Fruit fly (Drosophila melanogaster) whole organism, wandering third instar larva: ENCODE data around the gene CG42299.

Experiments used
- Abd-B ChIP-seq: fragments of >200 bp; optimal IDR thresholded peaks from 2 replicates; lab custom pipeline; 2017; ENCODE audit warnings: missing biosample characterization, missing genetic modification characterization
- CG32264 ChIP-seq: fragments of 200-800 bp; sonication (Bioruptor generic); optimal IDR thresholded peaks from 2 replicates; lab custom pipeline; 2016; ENCODE audit warnings: missing biosample characterization, missing genetic modification characterization
- CG9705 ChIP-seq: fragments of 200-800 bp; sonication (Bioruptor generic); optimal IDR thresholded peaks from 2 replicates; lab custom pipeline; 2018; ENCODE audit warnings: missing biosample characterization, mild to moderate bottlenecking, missing genetic modification characterization
- Dfd ChIP-seq: fragments of >200 bp; optimal IDR thresholded peaks from 2 replicates; lab custom pipeline; 2017; ENCODE audit warnings: missing biosample characterization, missing genetic modification characterization
- Dif ChIP-seq: fragments of 200-275, 200-300 bp; sonication (Bioruptor generic); optimal IDR thresholded peaks from 2 replicates; lab custom pipeline; 2018; ENCODE audit warnings: missing biosample characterization, missing genetic modification characterization; ENCODE audit not compliant: partially characterized antibody
- GATAd ChIP-seq: sonication (Bioruptor generic); optimal IDR thresholded peaks from 2 replicates; lab custom pipeline; 2016; ENCODE audit warnings: missing biosample characterization, missing genetic modification characterization
- HLH106 ChIP-seq: fragments of 200-800 bp; optimal IDR thresholded peaks from 3 replicates; lab custom pipeline; 2019; ENCODE audit warnings: missing biosample characterization, mild to moderate bottlenecking, missing genetic modification characterization, moderate library complexity
- Hr78 ChIP-seq: fragments of >200 bp; optimal IDR thresholded peaks from 2 replicates; lab custom pipeline; 2017; ENCODE audit warnings: missing biosample characterization, missing genetic modification characterization
- Hr83 ChIP-seq: fragments of 200-300 bp; sonication (Bioruptor generic); optimal IDR thresholded peaks from 2 replicates; lab custom pipeline; 2016; ENCODE audit warnings: missing biosample characterization, mild to moderate bottlenecking, missing genetic modification characterization, moderate library complexity; ENCODE audit not compliant: poor library complexity, severe bottlenecking
- Jra ChIP-seq: sonication (Bioruptor generic); optimal IDR thresholded peaks from 2 replicates; lab custom pipeline; 2016; ENCODE audit warnings: missing biosample characterization, missing genetic modification characterization
- Mio ChIP-seq: sonication (Bioruptor generic); optimal IDR thresholded peaks from 2 replicates; lab custom pipeline; 2016; ENCODE audit warnings: missing biosample characterization, missing genetic modification characterization
- N ChIP-seq: fragments of >200 bp; optimal IDR thresholded peaks from 2 replicates; lab custom pipeline; 2018; ENCODE audit warnings: missing biosample characterization, missing external identifiers, missing genetic modification characterization
- OdsH ChIP-seq: fragments of 200-800 bp; sonication (Bioruptor generic); optimal IDR thresholded peaks from 2 replicates; lab custom pipeline; 2016; ENCODE audit warnings: missing biosample characterization, mild to moderate bottlenecking, missing genetic modification characterization
- Rel ChIP-seq, 2 experiments: fragments of 200-800 bp; sonication (Bioruptor generic) in 1 of 2; optimal IDR thresholded peaks; 2 replicates in 1 of 2; 3 replicates in 1 of 2; lab custom pipeline; 2016 to 2019; ENCODE audit warnings: mild to moderate bottlenecking in 2 of 2, missing biosample characterization in 2 of 2, missing genetic modification characterization in 2 of 2, moderate library complexity in 1 of 2
- Sp1 ChIP-seq: fragments of 200-800 bp; sonication (Bioruptor generic); optimal IDR thresholded peaks from 3 replicates; lab custom pipeline; 2019; ENCODE audit warnings: missing biosample characterization, mild to moderate bottlenecking, missing genetic modification characterization, moderate library complexity
- Vsx2 ChIP-seq: fragments of 200-300, 225-300 bp; sonication (Bioruptor generic); optimal IDR thresholded peaks from 2 replicates; lab custom pipeline; 2018; ENCODE audit warnings: missing biosample characterization, missing genetic modification characterization; ENCODE audit not compliant: partially characterized antibody
- brk ChIP-seq: fragments of 200-800 bp; sonication (Bioruptor generic); optimal IDR thresholded peaks from 2 replicates; lab custom pipeline; 2016; ENCODE audit warnings: missing biosample characterization, mild to moderate bottlenecking, missing genetic modification characterization
- dl ChIP-seq, 2 experiments: fragments of 175-275, 200-275 bp in 1 of 2; fragments of 200-275 bp in 1 of 2; sonication (Bioruptor generic); optimal IDR thresholded peaks; lab custom pipeline; 2018; ENCODE audit warnings: mild to moderate bottlenecking in 2 of 2, missing biosample characterization in 2 of 2, missing genetic modification characterization in 2 of 2, moderate library complexity in 2 of 2; ENCODE audit not compliant: partially characterized antibody in 2 of 2, insufficient read depth in 1 of 2
- dmrt93B ChIP-seq: fragments of 200-800 bp; sonication (Bioruptor generic); optimal IDR thresholded peaks from 2 replicates; lab custom pipeline; 2018; ENCODE audit warnings: missing biosample characterization, mild to moderate bottlenecking, missing genetic modification characterization
- dsf ChIP-seq: sonication (Bioruptor generic); optimal IDR thresholded peaks from 2 replicates; lab custom pipeline; 2016; ENCODE audit warnings: missing biosample characterization, missing genetic modification characterization, borderline replicate concordance
- ey ChIP-seq: fragments of 200-800 bp; sonication (Bioruptor generic); optimal IDR thresholded peaks from 2 replicates; lab custom pipeline; 2016; ENCODE audit warnings: missing biosample characterization, missing genetic modification characterization
- fru ChIP-seq: fragments of 200-800 bp; sonication (Bioruptor generic); optimal IDR thresholded peaks from 3 replicates; lab custom pipeline; 2016; ENCODE audit warnings: missing biosample characterization, mild to moderate bottlenecking, missing genetic modification characterization
- h ChIP-seq: fragments of 200-800 bp; sonication (Bioruptor generic); optimal IDR thresholded peaks from 3 replicates; lab custom pipeline; 2016; ENCODE audit warnings: missing biosample characterization, mild to moderate bottlenecking, missing genetic modification characterization
- jim ChIP-seq: fragments of 175-275, 200-325 bp; sonication (Bioruptor generic); optimal IDR thresholded peaks from 2 replicates; lab custom pipeline; 2016; ENCODE audit warnings: missing biosample characterization, mild to moderate bottlenecking, missing genetic modification characterization
- lola ChIP-seq: fragments of >200 bp; optimal IDR thresholded peaks from 2 replicates; lab custom pipeline; 2017; ENCODE audit warnings: missing biosample characterization, missing genetic modification characterization
- pan ChIP-seq: fragments of >200 bp; optimal IDR thresholded peaks from 2 replicates; lab custom pipeline; 2017
- psq ChIP-seq: fragments of 200-800 bp; sonication (Bioruptor generic); optimal IDR thresholded peaks from 3 replicates; lab custom pipeline; 2017; ENCODE audit warnings: missing biosample characterization, mild to moderate bottlenecking, missing genetic modification characterization, moderate library complexity
- rgr ChIP-seq: fragments of 200-800 bp; sonication (Bioruptor generic); optimal IDR thresholded peaks from 3 replicates; lab custom pipeline; 2016; ENCODE audit warnings: missing biosample characterization, mild to moderate bottlenecking, missing genetic modification characterization
- sage ChIP-seq: fragments of 200-800 bp; sonication (Bioruptor generic); optimal IDR thresholded peaks from 2 replicates; lab custom pipeline; 2016; ENCODE audit warnings: missing biosample characterization, mild to moderate bottlenecking, missing genetic modification characterization
- sv ChIP-seq: fragments of 200-800 bp; sonication (Bioruptor generic); optimal IDR thresholded peaks from 3 replicates; lab custom pipeline; 2016; ENCODE audit warnings: missing biosample characterization, missing genetic modification characterization
- tai ChIP-seq: sonication (Bioruptor generic); optimal IDR thresholded peaks from 2 replicates; lab custom pipeline; 2016; ENCODE audit warnings: missing biosample characterization, missing genetic modification characterization
- woc ChIP-seq: sonication (Bioruptor generic); optimal IDR thresholded peaks from 2 replicates; lab custom pipeline; 2016; ENCODE audit warnings: missing biosample characterization, mild to moderate bottlenecking, missing genetic modification characterization

CG42299 gene

dm6 chrX:15574384-15574783 lies 1.1 kb downstream of the CG42299 start, which contains the start of gene CG9213:
TSS of gene CG9213 (minus strand) at chrX:15574535.
- TF ChIP-seq Rel (GFP tag; optimal IDR thresholded peaks at IDR 0.05; lab: Kevin White, UChicago) (no peak), Rel (tag; optimal IDR thresholded peaks at IDR 0.05; lab: Kevin White, UChicago) (peak; percentile 49), Hr78 (GFP tag; lab: Kevin White, UChicago) (no peak), Hr83 (peak; percentile 41), woc (GFP tag; lab: Kevin White, UChicago) (peak; percentile 30)

DNA sequence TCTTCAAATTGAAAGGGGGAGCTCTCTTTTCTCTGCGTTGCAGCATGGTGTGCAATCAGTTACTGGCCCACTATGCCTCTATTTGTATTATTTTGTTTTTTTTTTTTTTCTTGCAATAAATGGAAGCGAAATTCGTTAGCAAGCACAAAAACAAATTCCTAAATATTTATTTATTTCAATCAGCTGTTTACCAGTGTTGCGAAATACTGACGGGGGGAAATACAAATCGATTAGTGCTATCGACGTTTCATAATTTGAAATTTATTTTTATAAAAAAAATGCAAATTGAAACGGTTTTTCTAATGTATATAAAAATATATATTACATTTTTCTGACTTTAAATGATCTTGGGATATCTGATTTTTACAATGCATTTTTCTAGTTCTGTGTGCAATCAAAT lies 3.5 kb downstream of the CG42299 start, which contains the start of gene CG15643:
TSS of gene CG15643 (minus strand) at position 211 of the 400 bp plus-strand sequence.
- TF ChIP-seq brk (GFP tag; lab: Kevin White, UChicago) = no peak
- no peak for TF ChIP-seq Rel (GFP tag; optimal IDR thresholded peaks at IDR 0.05; lab: Kevin White, UChicago)
- peak; percentile 68 for TF ChIP-seq Rel (tag; optimal IDR thresholded peaks at IDR 0.05; lab: Kevin White, UChicago)
- peak; percentile 67 for TF ChIP-seq sage (GFP tag; lab: Kevin White, UChicago)
- TF ChIP-seq, all 38 proteins: peak for 2

- TF ChIP-seq Sp1 (GFP tag; lab: Kevin White, UChicago) (peak; percentile 7), woc (GFP tag; lab: Kevin White, UChicago) (peak; percentile 1), Mio (no peak), Dif (peak; percentile 47)
These were observed 6.5 kb downstream of the CG42299 start, which contains the start of gene CG7860 for dm6 chrX:15568983-15569370. TSS of gene CG7860 (plus strand) at chrX:15568993.

DNA sequence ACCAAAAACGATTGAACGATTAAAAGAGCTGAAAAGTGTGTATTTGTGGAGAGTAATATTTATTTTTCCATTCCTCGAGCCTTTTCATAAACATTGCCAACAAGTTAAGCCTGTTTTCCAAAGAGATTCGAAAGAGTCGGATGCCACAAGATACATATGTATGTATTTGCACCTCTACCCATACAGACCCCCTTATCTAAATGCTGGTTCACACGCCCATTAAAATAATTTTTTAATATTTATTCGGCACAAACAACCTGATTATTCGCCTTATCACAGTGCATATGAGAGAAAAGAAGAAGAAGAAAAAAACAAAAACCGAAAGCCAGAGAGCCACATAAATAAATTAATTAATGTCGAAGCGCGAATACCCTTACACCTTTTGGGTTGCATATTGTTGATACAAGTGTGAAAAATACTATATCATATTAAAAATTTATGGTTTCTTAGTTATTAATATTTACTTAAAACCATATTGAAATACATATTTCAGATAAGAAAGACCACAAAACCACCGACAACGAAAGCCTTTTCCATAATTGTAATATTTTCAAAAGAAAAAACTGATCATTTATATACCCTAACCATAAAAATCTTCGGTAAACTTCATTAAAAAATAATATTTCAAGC lies 7.0 kb downstream of the CG42299 start:
- TF ChIP-seq dmrt93B (peak; percentile 22), dsf (GFP tag; lab: Kevin White, UChicago) (no peak), psq (GFP tag; lab: Kevin White, UChicago) (peak; percentile 31), Vsx2 (GFP tag; lab: Kevin White, UChicago) (no peak), sage (GFP tag; lab: Kevin White, UChicago) (no peak), h (peak; percentile 3), Dif (no peak), CG9705 (GFP tag; lab: Kevin White, UChicago) (no peak), Rel (GFP tag; optimal IDR thresholded peaks at IDR 0.05; lab: Kevin White, UChicago) (peak; percentile 18), Rel (tag; optimal IDR thresholded peaks at IDR 0.05; lab: Kevin White, UChicago) (peak; percentile 24), Sp1 (GFP tag; lab: Kevin White, UChicago) (peak; percentile 37), HLH106 (peak; percentile 29), tai (no peak), Hr83 (peak; percentile 54), brk (GFP tag; lab: Kevin White, UChicago) (no peak), woc (GFP tag; lab: Kevin White, UChicago) (peak; percentile 6)

DNA sequence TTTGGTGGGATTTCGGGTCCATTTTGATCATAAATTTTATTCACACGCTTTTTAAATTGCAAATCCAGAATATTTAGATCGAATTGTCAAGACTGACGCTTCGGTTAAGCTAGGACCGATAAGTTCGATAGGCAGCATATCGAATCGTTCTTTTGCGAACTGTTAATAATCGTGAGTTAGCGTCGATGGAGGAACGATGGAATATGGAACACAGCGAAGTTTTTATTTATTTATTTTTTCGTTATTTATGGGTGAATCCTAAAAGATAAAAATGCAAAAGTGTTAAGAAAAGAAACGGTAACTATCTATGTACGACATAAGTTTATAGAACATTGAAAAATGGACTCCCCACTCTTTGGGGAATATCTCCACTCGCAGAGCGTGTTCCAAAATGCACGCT lies 19.5 kb downstream of the CG42299 start, which contains the start of gene CG42300:
TSS of gene CG42300 (minus strand) at position 101 of the 400 bp plus-strand sequence.
- TF ChIP-seq sage (GFP tag; lab: Kevin White, UChicago) = no peak
- TF ChIP-seq Abd-B (GFP tag; lab: Kevin White, UChicago) = no peak
- no peak for TF ChIP-seq Dfd (GFP tag; lab: Kevin White, UChicago)
- no peak for TF ChIP-seq dl (GFP tag; optimal IDR thresholded peaks at IDR 0.05; lab: Kevin White, UChicago; ENCODE audit: insufficient read depth in 1 of 2, partially characterized antibody in 2 of 2)
- no peak for TF ChIP-seq psq (GFP tag; lab: Kevin White, UChicago)
- no peak for TF ChIP-seq pan (lab: Kevin White, UChicago)
- TF ChIP-seq CG32264 (GFP tag; lab: Kevin White, UChicago) = no peak
- TF ChIP-seq jim (GFP tag; lab: Kevin White, UChicago) = no peak
- TF ChIP-seq dmrt93B = no peak
- TF ChIP-seq CG9705 (GFP tag; lab: Kevin White, UChicago) = no peak
- TF ChIP-seq N (GFP tag; lab: Kevin White, UChicago) = no peak
- no peak for TF ChIP-seq sv (GFP tag; lab: Kevin White, UChicago)
- TF ChIP-seq, all 38 proteins: peak for 0

- peak; percentile 81 for TF ChIP-seq psq (GFP tag; lab: Kevin White, UChicago)
- TF ChIP-seq sage (GFP tag; lab: Kevin White, UChicago) = peak; percentile 84
- no peak for TF ChIP-seq Hr78 (GFP tag; lab: Kevin White, UChicago)
- TF ChIP-seq HLH106 = peak; percentile 91
- TF ChIP-seq fru (GFP tag; lab: Kevin White, UChicago) = peak; percentile 93
- TF ChIP-seq dmrt93B = peak; percentile 88
- peak; percentile 72 for TF ChIP-seq brk (GFP tag; lab: Kevin White, UChicago)
- TF ChIP-seq Dif = no peak
- TF ChIP-seq woc (GFP tag; lab: Kevin White, UChicago) = peak; percentile 92
- no peak for TF ChIP-seq Hr83
- peak; percentile 79 for TF ChIP-seq tai
- TF ChIP-seq Dfd (GFP tag; lab: Kevin White, UChicago) = no peak
- TF ChIP-seq Jra (GFP tag; lab: Kevin White, UChicago) = peak; percentile 54
- no peak for TF ChIP-seq Mio
- peak; percentile 39 for TF ChIP-seq dsf (GFP tag; lab: Kevin White, UChicago)
- no peak for TF ChIP-seq GATAd (GFP tag; lab: Kevin White, UChicago)
- TF ChIP-seq ey (GFP tag; lab: Kevin White, UChicago) = peak; percentile 87
- TF ChIP-seq sv (GFP tag; lab: Kevin White, UChicago) = peak; percentile 94
- TF ChIP-seq OdsH (GFP tag; lab: Kevin White, UChicago) = peak; percentile 88
- peak; percentile 51 for TF ChIP-seq CG32264 (GFP tag; lab: Kevin White, UChicago)
- TF ChIP-seq lola = no peak
- TF ChIP-seq h = peak; percentile 91
- TF ChIP-seq rgr (GFP tag; lab: Kevin White, UChicago) = peak; percentile 90
- TF ChIP-seq Vsx2 (GFP tag; lab: Kevin White, UChicago) = no peak
- TF ChIP-seq jim (GFP tag; lab: Kevin White, UChicago) = no peak
- no peak for TF ChIP-seq dl (GFP tag; optimal IDR thresholded peaks at IDR 0.05; lab: Kevin White, UChicago; ENCODE audit: insufficient read depth in 1 of 2, partially characterized antibody in 2 of 2)
These were observed 21.2 kb downstream of the CG42299 start, which contains the start of gene Ac13E for dm6 chrX:15554256-15554678. TSS of gene Ac13E (minus strand) at chrX:15554278.
